Worm (Caenorhabditis elegans) whole organism, L2 larva: Measurements from ENCODE around the gene pigk-1.

Source experiments
- F13H6.1 ChIP-seq: sonication (generic microtip); optimal IDR thresholded peaks from 2 replicates; lab custom pipeline; 2016; ENCODE audit warnings: missing genetic modification characterization, missing compliant biosample characterization
- aly-2 ChIP-seq: fragments of 150-350 bp; optimal IDR thresholded peaks from 2 replicates; lab custom pipeline; 2014; ENCODE audit warnings: missing biosample characterization, missing genetic modification characterization
- blmp-1 ChIP-seq: sonication (generic microtip); optimal IDR thresholded peaks from 2 replicates; lab custom pipeline; 2017; ENCODE audit warnings: missing genetic modification characterization, mild to moderate bottlenecking, missing compliant biosample characterization, antibody characterized with exemption, moderate library complexity; ENCODE audit not compliant: insufficient read depth
- crh-2 ChIP-seq: sonication (generic microtip); optimal IDR thresholded peaks from 2 replicates; lab custom pipeline; 2017; ENCODE audit warnings: missing biosample characterization, missing genetic modification characterization
- elt-1 ChIP-seq: fragments of 150-350 bp; optimal IDR thresholded peaks from 2 replicates; lab custom pipeline; 2014; ENCODE audit warnings: missing biosample characterization, missing genetic modification characterization
- lin-13 ChIP-seq: fragments of 150-350 bp; optimal IDR thresholded peaks from 2 replicates; lab custom pipeline; 2014; ENCODE audit warnings: missing biosample characterization, missing genetic modification reagents, missing genetic modification characterization
- lsy-2 ChIP-seq, 2 experiments: fragments of 150-350 bp in 1 of 2; sonication (generic microtip) in 1 of 2; optimal IDR thresholded peaks; 2 replicates each; lab custom pipeline; 2014 to 2017; ENCODE audit warnings: missing biosample characterization in 2 of 2, missing genetic modification characterization in 2 of 2
- nhr-11 ChIP-seq: fragments of 150-350 bp; optimal IDR thresholded peaks from 2 replicates; lab custom pipeline; 2014; ENCODE audit warnings: missing biosample characterization, missing genetic modification characterization
- nhr-25 ChIP-seq: fragments of 150-350 bp; sonication (generic microtip); optimal IDR thresholded peaks from 3 replicates; lab custom pipeline; 2014; ENCODE audit warnings: missing biosample characterization, missing genetic modification characterization
- nhr-77 ChIP-seq: fragments of 150-350 bp; optimal IDR thresholded peaks from 2 replicates; lab custom pipeline; 2014; ENCODE audit warnings: missing biosample characterization, missing genetic modification characterization
- skn-1 ChIP-seq: sonication (generic microtip); optimal IDR thresholded peaks from 2 replicates; lab custom pipeline; 2017; ENCODE audit warnings: missing biosample characterization, missing genetic modification characterization
- snpc-4 ChIP-seq: fragments of 150-350 bp; optimal IDR thresholded peaks from 2 replicates; lab custom pipeline; 2014; ENCODE audit warnings: missing biosample characterization, missing genetic modification characterization
- unc-62 ChIP-seq: fragments of 150-350 bp; optimal IDR thresholded peaks from 2 replicates; lab custom pipeline; 2014; ENCODE audit warnings: missing biosample characterization, missing genetic modification reagents, missing genetic modification characterization

- TF ChIP-seq lsy-2 (tag; optimal IDR thresholded peaks at IDR 0.05; lab: Kevin White, UChicago) (no peak), elt-1 (tag; lab: Kevin White, UChicago) (no peak), nhr-77 (no peak), nhr-25 (no peak), skn-1 (tag; lab: Kevin White, UChicago) (no peak), blmp-1 (tag; lab: Kevin White, UChicago) (no peak), snpc-4 (tag; lab: Kevin White, UChicago) (no peak), crh-2 (tag; lab: Kevin White, UChicago) (no peak), unc-62 (GFP tag; lab: Kevin White, UChicago) (no peak), F13H6.1 (no peak), lin-13 (GFP tag; lab: Kevin White, UChicago) (no peak), aly-2 (tag; lab: Kevin White, UChicago) (no peak), nhr-11 (tag; lab: Kevin White, UChicago) (no peak)
Measured at ce11 chrIV:11102608-11103007, 7.2 kb downstream of the pigk-1 start, which contains the start of gene srlf-17.
